Worm (Caenorhabditis elegans): Measurements from ENCODE around the gene ule-5.

Gene ule-5

ce11 chrX:11865083-11865482 is 17.8 kb upstream of the ule-5 start, which contains the start of gene F54F7.6:
Gene F54F7.6 (plus strand): TSS chrX:11865383.
- TF ChIP-seq mml-1 (tag; optimal IDR thresholded peaks at IDR 0.05) (no peak), ceh-16 (tag; optimal IDR thresholded peaks at IDR 0.05) (no peak), egl-5 (tag; optimal IDR thresholded peaks at IDR 0.05) (no peak), ztf-11 (tag; optimal IDR thresholded peaks at IDR 0.05) (no peak)

DNA sequence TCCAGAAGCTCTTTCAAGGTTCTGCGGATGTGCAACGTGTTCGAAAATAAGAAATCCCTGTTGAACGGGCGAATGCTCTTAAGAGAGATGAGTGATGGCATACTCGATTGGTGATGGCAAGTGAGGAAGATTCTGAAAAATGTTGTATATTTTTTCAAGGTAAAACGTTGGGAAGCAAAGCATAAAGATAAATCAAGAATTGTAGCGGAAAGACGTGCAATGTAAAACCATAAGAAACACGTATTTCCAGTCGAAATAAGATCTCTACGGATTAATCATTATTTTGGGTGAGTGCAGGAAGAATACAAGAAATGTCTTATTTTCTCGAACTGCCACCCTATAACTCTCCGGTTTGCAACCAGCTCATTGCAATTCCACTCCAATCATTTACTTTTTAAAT is 13.7 kb upstream of the ule-5 start, which contains the start of gene dot-1.2:
Gene dot-1.2 (minus strand): TSS at position 101 of the 400 bp plus-strand sequence.
- TF ChIP-seq elt-1 (tag; optimal IDR thresholded peaks at IDR 0.05) (no peak), tbx-2 (tag; optimal IDR thresholded peaks at IDR 0.05) (no peak), unc-62 (GFP tag; optimal IDR thresholded peaks at IDR 0.05) (no peak), ama-1 (optimal IDR thresholded peaks at IDR 0.05) (no peak), aly-2 (tag; optimal IDR thresholded peaks at IDR 0.05) (no peak), nhr-12 (tag; optimal IDR thresholded peaks at IDR 0.05) (no peak), ceh-82 (tag; optimal IDR thresholded peaks at IDR 0.05) (no peak), mml-1 (tag; optimal IDR thresholded peaks at IDR 0.05) (no peak), nhr-43 (tag; optimal IDR thresholded peaks at IDR 0.05; ENCODE audit: poor library complexity, severe bottlenecking) (no peak), egl-5 (tag; optimal IDR thresholded peaks at IDR 0.05) (no peak), unc-39 (tag; optimal IDR thresholded peaks at IDR 0.05) (no peak), zag-1 (tag; optimal IDR thresholded peaks at IDR 0.05) (no peak), mdl-1 (tag; optimal IDR thresholded peaks at IDR 0.05) (no peak), nhr-77 (tag; optimal IDR thresholded peaks at IDR 0.05) (no peak)

DNA sequence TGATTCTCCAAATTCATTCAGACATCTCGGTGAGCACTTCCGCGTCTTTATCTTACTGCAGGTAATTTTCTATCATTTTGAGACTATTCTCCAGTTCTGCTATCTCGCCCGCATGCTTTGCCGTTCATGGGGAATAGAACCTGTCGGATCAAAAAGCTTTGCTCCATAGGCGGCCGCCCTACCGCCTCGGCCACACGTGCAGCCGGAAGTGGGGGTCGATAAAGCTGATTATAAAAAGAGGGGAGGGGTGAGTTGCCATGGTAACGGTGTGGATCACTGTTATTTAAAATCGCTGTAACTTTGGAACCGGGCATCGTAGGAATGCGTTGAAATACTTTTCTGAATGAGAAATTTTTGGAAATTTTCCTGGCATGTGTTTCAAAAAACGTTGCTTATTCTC is 12.5 kb upstream of the ule-5 start:
- no peak for TF ChIP-seq R02D3.7 (tag; optimal IDR thresholded peaks at IDR 0.05)
- TF ChIP-seq aly-2 (tag; optimal IDR thresholded peaks at IDR 0.05), result no peak
- TF ChIP-seq snpc-4 (tag; optimal IDR thresholded peaks at IDR 0.05), result no peak
- no peak for TF ChIP-seq lin-39 (tag; optimal IDR thresholded peaks at IDR 0.05)
- no peak for TF ChIP-seq lin-15B (tag; optimal IDR thresholded peaks at IDR 0.05)
- no peak for TF ChIP-seq nhr-28 (tag; optimal IDR thresholded peaks at IDR 0.05)
- TF ChIP-seq lsy-12 (tag; optimal IDR thresholded peaks at IDR 0.05), result no peak
- no peak for TF ChIP-seq nhr-237 (tag; optimal IDR thresholded peaks at IDR 0.05)
- no peak for TF ChIP-seq ceh-16 (tag; optimal IDR thresholded peaks at IDR 0.05)
- no peak for TF ChIP-seq nhr-23 (tag; optimal IDR thresholded peaks at IDR 0.05)
- TF ChIP-seq nhr-25 (tag; optimal IDR thresholded peaks at IDR 0.05), result no peak
- no peak for TF ChIP-seq elt-1 (tag; optimal IDR thresholded peaks at IDR 0.05)
- TF ChIP-seq ceh-82 (tag; optimal IDR thresholded peaks at IDR 0.05), result no peak
- TF ChIP-seq tbx-2 (tag; optimal IDR thresholded peaks at IDR 0.05), result no peak
- no peak for TF ChIP-seq fkh-10 (GFP tag; optimal IDR thresholded peaks at IDR 0.05)
- TF ChIP-seq skn-1 (tag; optimal IDR thresholded peaks at IDR 0.05), result no peak
- TF ChIP-seq mdl-1 (tag; optimal IDR thresholded peaks at IDR 0.05), result no peak
- no peak for TF ChIP-seq nhr-12 (tag; optimal IDR thresholded peaks at IDR 0.05)
- no peak for TF ChIP-seq fos-1 (tag; optimal IDR thresholded peaks at IDR 0.05)
- no peak for TF ChIP-seq ceh-28 (tag; optimal IDR thresholded peaks at IDR 0.05)

- TF ChIP-seq aly-2 (tag; optimal IDR thresholded peaks at IDR 0.05) (no peak), fkh-2 (tag; optimal IDR thresholded peaks at IDR 0.05) (no peak)
These were observed 10.7 kb upstream of the ule-5 start for ce11 chrX:11872210-11872609.

- no peak for TF ChIP-seq lin-39 (tag; optimal IDR thresholded peaks at IDR 0.05)
- no peak for TF ChIP-seq jun-1 (tag; optimal IDR thresholded peaks at IDR 0.05)
- TF ChIP-seq mdl-1 (tag; optimal IDR thresholded peaks at IDR 0.05), result no peak
- TF ChIP-seq fkh-2 (tag; optimal IDR thresholded peaks at IDR 0.05), result no peak
- TF ChIP-seq nhr-67 (tag; optimal IDR thresholded peaks at IDR 0.05), result no peak
- no peak for TF ChIP-seq ama-1 (optimal IDR thresholded peaks at IDR 0.05)
- no peak for TF ChIP-seq nhr-12 (tag; optimal IDR thresholded peaks at IDR 0.05)
- TF ChIP-seq mml-1 (tag; optimal IDR thresholded peaks at IDR 0.05), result no peak
- TF ChIP-seq nhr-43 (tag; optimal IDR thresholded peaks at IDR 0.05; ENCODE audit: poor library complexity, severe bottlenecking), result no peak
- TF ChIP-seq hmg-11 (tag; optimal IDR thresholded peaks at IDR 0.05), result no peak
- no peak for TF ChIP-seq ceh-9 (tag; optimal IDR thresholded peaks at IDR 0.05)
- TF ChIP-seq unc-39 (tag; optimal IDR thresholded peaks at IDR 0.05), result no peak
- no peak for TF ChIP-seq ceh-82 (tag; optimal IDR thresholded peaks at IDR 0.05)
- no peak for TF ChIP-seq ztf-11 (tag; optimal IDR thresholded peaks at IDR 0.05)
- no peak for TF ChIP-seq unc-62 (GFP tag; optimal IDR thresholded peaks at IDR 0.05)
- no peak for TF ChIP-seq nhr-237 (tag; optimal IDR thresholded peaks at IDR 0.05)
- no peak for TF ChIP-seq egl-27 (tag; optimal IDR thresholded peaks at IDR 0.05)
- no peak for TF ChIP-seq ztf-4 (tag; optimal IDR thresholded peaks at IDR 0.05)
- TF ChIP-seq nhr-76 (tag; optimal IDR thresholded peaks at IDR 0.05), result no peak
- no peak for TF ChIP-seq skn-1 (tag; optimal IDR thresholded peaks at IDR 0.05)
These were observed 7.7 kb upstream of the ule-5 start, which contains the start of gene Y62H9A.1 for ce11 chrX:11875260-11875659. Gene Y62H9A.1 (plus strand): TSS chrX:11875541.

Measured in whole organism, L3 larva.